Worm (Caenorhabditis elegans) whole organism, dauer: ENCODE measurements around the gene srh-203.
"Not testable (repeated sequence)": the region's sequence is repeated elsewhere in the genome, so short reads cannot be mapped to it uniquely, and the experiment has no call there.

Source experiments
- unc-62 ChIP-seq: sonication (generic microtip); optimal IDR thresholded peaks from 2 replicates; lab custom pipeline; 2017; ENCODE audit warnings: missing biosample characterization, missing genetic modification reagents, missing genetic modification characterization

srh-203 gene

DNA sequence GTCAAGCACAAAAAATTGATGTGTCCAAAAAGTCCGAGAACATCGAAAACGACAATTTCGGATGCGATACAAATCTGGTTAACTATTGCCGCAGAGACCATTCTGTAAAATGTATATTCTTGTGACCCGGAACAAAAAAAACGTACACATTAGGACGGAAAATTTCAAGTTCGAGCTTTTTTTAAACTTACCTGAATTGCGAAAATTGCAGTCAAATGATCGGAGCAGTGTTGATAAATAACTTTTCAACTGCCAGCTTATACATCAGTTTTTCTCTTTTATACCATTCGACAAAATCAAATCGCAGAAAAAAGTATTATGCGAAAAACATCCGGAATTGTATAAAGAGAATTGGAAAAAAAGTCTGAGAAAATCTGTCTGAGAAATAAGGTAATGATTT, 17.8 kb downstream of the srh-203 start, which contains the start of gene srsx-2:
srsx-2 (minus strand) TSS at position 101 of the 400 bp plus-strand sequence.
- TF ChIP-seq unc-62 (GFP tag; lab: Kevin White, UChicago) = no peak

DNA sequence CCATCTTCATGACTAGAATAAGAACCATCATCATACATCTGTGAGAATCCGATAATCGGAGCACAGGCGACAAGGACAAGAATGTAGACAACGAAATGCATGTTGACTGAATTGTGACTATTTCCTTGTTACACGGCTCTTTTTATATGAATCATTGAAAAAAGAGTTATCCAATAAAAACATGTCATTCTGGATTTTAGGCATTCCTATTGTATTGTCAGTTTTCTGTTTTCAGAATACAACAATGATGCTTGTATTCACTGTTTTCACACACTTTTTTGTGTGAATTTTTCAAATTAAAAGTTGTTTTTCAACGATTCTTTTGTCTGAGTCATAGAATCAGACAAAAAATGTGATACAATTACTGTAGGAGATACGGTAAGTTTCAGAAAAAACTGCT, 19.6 kb downstream of the srh-203 start, which contains the start of gene F20E11.18:
F20E11.18 (minus strand) TSS at position 101 of the 400 bp plus-strand sequence.
- no peak for TF ChIP-seq unc-62 (GFP tag; lab: Kevin White, UChicago)

DNA sequence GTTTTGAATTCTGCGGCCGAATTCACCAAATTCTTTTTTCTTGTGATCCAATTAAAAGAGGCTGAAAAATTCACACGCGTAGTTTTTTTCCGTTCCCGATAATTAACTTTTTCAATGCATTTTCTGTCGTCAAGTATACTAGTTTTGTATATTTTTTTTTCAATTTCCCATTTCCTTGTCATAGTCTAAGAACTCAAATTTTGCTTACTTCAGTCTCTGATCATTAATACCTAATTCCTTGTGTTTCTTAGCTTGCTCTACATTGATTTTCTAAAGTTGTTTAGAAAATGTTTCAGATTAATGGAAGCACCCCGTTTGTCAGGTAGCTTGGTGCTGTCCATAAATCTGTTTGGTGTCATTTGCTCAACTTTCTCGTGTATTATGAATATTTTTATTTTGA, 25.2 kb downstream of the srh-203 start, which contains the start of gene srbc-27:
srbc-27 (plus strand) TSS at position 301 of the 400 bp plus-strand sequence.
- no peak for TF ChIP-seq unc-62 (GFP tag; lab: Kevin White, UChicago)

DNA sequence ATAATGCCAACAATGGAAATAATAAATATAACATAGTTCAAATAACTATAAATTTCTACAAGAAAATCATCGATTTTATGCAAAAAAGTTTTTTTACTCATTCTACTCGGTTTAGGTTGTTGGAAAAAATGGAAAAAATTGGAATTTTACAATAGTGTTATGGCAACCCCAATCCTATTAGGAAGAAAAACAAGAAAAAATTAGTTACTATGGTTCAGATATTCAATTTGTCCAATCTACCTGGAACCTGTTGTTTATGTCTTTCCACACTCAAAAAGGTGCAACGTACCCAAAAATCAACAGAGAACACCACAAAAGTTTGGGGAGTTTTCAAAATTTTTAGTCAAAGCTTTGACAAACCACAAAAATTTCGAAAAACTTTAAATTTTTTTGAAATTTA, 26.0 kb downstream of the srh-203 start, which contains the start of gene T27C5.10:
T27C5.10 (minus strand) TSS at position 101 of the 400 bp plus-strand sequence.
- TF ChIP-seq unc-62 (GFP tag; lab: Kevin White, UChicago) = no peak

DNA sequence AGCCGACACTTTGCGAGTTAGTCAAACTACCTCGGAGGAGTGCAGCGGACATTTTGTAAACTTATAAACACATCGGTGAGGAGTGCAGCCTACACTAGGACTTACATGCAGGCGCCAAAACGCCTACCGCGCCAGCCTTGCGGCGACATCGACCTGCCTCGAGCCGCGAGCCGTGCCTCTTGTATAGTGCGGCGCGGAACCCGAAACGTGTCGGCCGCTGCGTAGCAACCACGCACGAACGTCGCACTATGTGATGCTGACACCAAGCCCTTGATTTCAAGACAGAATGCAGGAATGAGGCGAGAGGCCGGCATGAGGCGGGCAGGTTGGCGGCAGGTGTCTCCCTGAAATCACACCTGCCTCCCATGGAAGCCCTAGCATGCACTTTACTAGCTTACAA, 26.8 kb downstream of the srh-203 start:
- no peak for TF ChIP-seq unc-62 (GFP tag; lab: Kevin White, UChicago)

DNA sequence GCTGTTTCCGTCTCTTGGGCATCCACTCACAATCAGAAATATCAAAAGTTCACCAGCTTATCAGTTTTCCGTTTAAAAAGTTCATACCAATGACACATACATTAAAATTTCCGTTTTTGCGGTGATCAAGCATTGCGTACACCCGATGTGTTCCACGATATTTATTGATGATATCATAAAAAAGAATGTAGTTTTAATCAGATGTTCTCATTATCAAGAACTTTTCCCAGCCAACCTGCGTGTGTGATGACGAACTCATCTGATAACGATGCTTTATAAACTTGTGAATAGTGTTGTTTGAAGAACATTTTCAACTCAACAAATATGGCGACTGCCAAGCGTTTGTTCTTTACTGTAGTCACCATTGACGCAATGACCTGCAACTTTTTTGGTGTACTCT, 39.3 kb downstream of the srh-203 start, which contains the start of gene clc-21:
clc-21 (plus strand) TSS at position 301 of the 400 bp plus-strand sequence.
- no peak for TF ChIP-seq unc-62 (GFP tag; lab: Kevin White, UChicago)

DNA sequence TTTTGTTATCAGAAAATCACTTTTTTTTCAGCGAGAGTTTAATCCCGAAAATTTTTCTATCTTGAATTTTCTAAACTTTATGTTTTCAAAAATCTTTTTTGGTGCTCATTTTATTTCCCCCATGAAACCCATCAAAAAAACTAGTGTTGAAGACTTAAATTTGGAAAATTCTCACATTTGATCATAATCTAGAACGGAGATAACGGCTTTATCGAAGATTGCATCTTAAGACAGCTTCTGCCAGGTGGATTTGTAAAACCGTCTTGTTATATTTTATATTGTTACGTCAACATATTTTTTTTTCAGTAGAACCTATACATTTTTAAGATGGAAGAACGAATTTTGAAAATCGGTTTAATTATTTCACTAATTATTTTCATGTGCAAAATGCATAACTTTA, 41.1 kb downstream of the srh-203 start, which contains the start of gene T27C5.12:
T27C5.12 (plus strand) TSS at position 301 of the 400 bp plus-strand sequence.
- no peak for TF ChIP-seq unc-62 (GFP tag; lab: Kevin White, UChicago)

DNA sequence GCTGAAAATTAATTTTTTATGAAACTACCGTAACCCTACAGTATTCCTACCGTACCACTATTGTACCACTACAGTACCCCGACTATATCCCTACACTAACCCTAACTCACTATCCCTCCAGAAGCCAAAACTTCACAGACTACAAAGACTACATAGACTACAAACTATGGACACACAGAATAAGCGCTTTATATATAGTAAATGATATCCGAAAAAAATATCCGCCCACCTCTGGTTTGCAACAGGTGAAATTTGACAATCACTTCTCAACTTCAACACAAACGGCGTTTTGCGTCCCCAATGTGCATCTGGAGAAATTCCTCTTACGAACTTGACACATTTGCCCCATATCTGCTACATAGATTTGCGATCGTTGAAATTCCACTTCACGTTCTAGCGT, 46.1 kb downstream of the srh-203 start, which contains the start of gene srh-132:
srh-132 (plus strand) TSS at position 301 of the 400 bp plus-strand sequence.
- TF ChIP-seq unc-62 (GFP tag; lab: Kevin White, UChicago) = not testable (repeated sequence)
